Fruit fly (Drosophila melanogaster): ENCODE results near the gene CG44325.
A peak's percentile ranks its signal among the peaks of the same experiment; 100 is the strongest.

dm6 chrX:9109072-9109844 lies 31.0 kb upstream of the CG44325 start:
- TF ChIP-seq Sry-δ (GFP tag; optimal IDR thresholded peaks at IDR 0.05), result peak; percentile 38
- peak; percentile 53 for TF ChIP-seq Drgx (GFP tag; IDR thresholded peaks at IDR 0.05)
- TF ChIP-seq Jarid2 (GFP tag; optimal IDR thresholded peaks at IDR 0.05), result no peak
- no peak for TF ChIP-seq Hr78 (GFP tag; optimal IDR thresholded peaks at IDR 0.05)
- no peak for TF ChIP-seq Lpt (GFP tag; optimal IDR thresholded peaks at IDR 0.05)
- TF ChIP-seq cato (GFP tag; optimal IDR thresholded peaks at IDR 0.05; ENCODE audit: borderline replicate concordance), result peak; percentile 45
- peak; percentile 18 for TF ChIP-seq Fer3 (tag; optimal IDR thresholded peaks at IDR 0.05)
- TF ChIP-seq fru (optimal IDR thresholded peaks at IDR 0.05), result no peak
- TF ChIP-seq pros (GFP tag; optimal IDR thresholded peaks at IDR 0.05), result no peak
- TF ChIP-seq CG9932 (GFP tag; IDR thresholded peaks at IDR 0.05), result peak; percentile 58
- TF ChIP-seq CG15514 (GFP tag; optimal IDR thresholded peaks at IDR 0.05), result no peak
- TF ChIP-seq lola (GFP tag; optimal IDR thresholded peaks at IDR 0.05), result peak in 1 of 3 experiments; percentile 53
- no peak for TF ChIP-seq da (GFP tag; optimal IDR thresholded peaks at IDR 0.05)

Data from whole organism, embryonic.